Fruit fly (Drosophila melanogaster) whole organism, wandering third instar larva: ENCODE results near the gene alpha-PheRS.

Experiments
- Abd-B ChIP-seq: fragments of >200 bp; optimal IDR thresholded peaks from 2 replicates; lab custom pipeline; 2017; ENCODE audit warnings: missing biosample characterization, missing genetic modification characterization
- CG32264 ChIP-seq: fragments of 200-800 bp; sonication (Bioruptor generic); optimal IDR thresholded peaks from 2 replicates; lab custom pipeline; 2016; ENCODE audit warnings: missing biosample characterization, missing genetic modification characterization
- CG9705 ChIP-seq: fragments of 200-800 bp; sonication (Bioruptor generic); optimal IDR thresholded peaks from 2 replicates; lab custom pipeline; 2018; ENCODE audit warnings: missing biosample characterization, mild to moderate bottlenecking, missing genetic modification characterization
- CrebA ChIP-seq: fragments of 200-800 bp; sonication (Bioruptor generic); optimal IDR thresholded peaks from 2 replicates; lab custom pipeline; 2016; ENCODE audit warnings: missing biosample characterization, mild to moderate bottlenecking, missing genetic modification characterization, borderline replicate concordance
- Dfd ChIP-seq: fragments of >200 bp; optimal IDR thresholded peaks from 2 replicates; lab custom pipeline; 2017; ENCODE audit warnings: missing biosample characterization, missing genetic modification characterization
- Dif ChIP-seq: fragments of 200-275, 200-300 bp; sonication (Bioruptor generic); optimal IDR thresholded peaks from 2 replicates; lab custom pipeline; 2018; ENCODE audit warnings: missing biosample characterization, missing genetic modification characterization; ENCODE audit not compliant: partially characterized antibody
- GATAd ChIP-seq: sonication (Bioruptor generic); optimal IDR thresholded peaks from 2 replicates; lab custom pipeline; 2016; ENCODE audit warnings: missing biosample characterization, missing genetic modification characterization
- HLH106 ChIP-seq: fragments of 200-800 bp; optimal IDR thresholded peaks from 3 replicates; lab custom pipeline; 2019; ENCODE audit warnings: missing biosample characterization, mild to moderate bottlenecking, missing genetic modification characterization, moderate library complexity
- Hnf4 ChIP-seq: fragments of 200-800 bp; sonication (Bioruptor generic); optimal IDR thresholded peaks from 2 replicates; lab custom pipeline; 2016; ENCODE audit warnings: missing biosample characterization, mild to moderate bottlenecking, missing genetic modification characterization
- Hr83 ChIP-seq: fragments of 200-300 bp; sonication (Bioruptor generic); optimal IDR thresholded peaks from 2 replicates; lab custom pipeline; 2016; ENCODE audit warnings: missing biosample characterization, mild to moderate bottlenecking, missing genetic modification characterization, moderate library complexity; ENCODE audit not compliant: poor library complexity, severe bottlenecking
- Jra ChIP-seq: sonication (Bioruptor generic); optimal IDR thresholded peaks from 2 replicates; lab custom pipeline; 2016; ENCODE audit warnings: missing biosample characterization, missing genetic modification characterization
- Mio ChIP-seq: sonication (Bioruptor generic); optimal IDR thresholded peaks from 2 replicates; lab custom pipeline; 2016; ENCODE audit warnings: missing biosample characterization, missing genetic modification characterization
- Myc ChIP-seq: fragments of >200 bp; optimal IDR thresholded peaks from 2 replicates; lab custom pipeline; 2017
- OdsH ChIP-seq: fragments of 200-800 bp; sonication (Bioruptor generic); optimal IDR thresholded peaks from 2 replicates; lab custom pipeline; 2016; ENCODE audit warnings: missing biosample characterization, mild to moderate bottlenecking, missing genetic modification characterization
- Rel ChIP-seq, 2 experiments: fragments of 200-800 bp; sonication (Bioruptor generic) in 1 of 2; optimal IDR thresholded peaks; 2 replicates in 1 of 2; 3 replicates in 1 of 2; lab custom pipeline; 2016 to 2019; ENCODE audit warnings: mild to moderate bottlenecking in 2 of 2, missing biosample characterization in 2 of 2, missing genetic modification characterization in 2 of 2, moderate library complexity in 1 of 2
- Sp1 ChIP-seq: fragments of 200-800 bp; sonication (Bioruptor generic); optimal IDR thresholded peaks from 3 replicates; lab custom pipeline; 2019; ENCODE audit warnings: missing biosample characterization, mild to moderate bottlenecking, missing genetic modification characterization, moderate library complexity
- Vsx2 ChIP-seq: fragments of 200-300, 225-300 bp; sonication (Bioruptor generic); optimal IDR thresholded peaks from 2 replicates; lab custom pipeline; 2018; ENCODE audit warnings: missing biosample characterization, missing genetic modification characterization; ENCODE audit not compliant: partially characterized antibody
- dl ChIP-seq, 2 experiments: fragments of 175-275, 200-275 bp in 1 of 2; fragments of 200-275 bp in 1 of 2; sonication (Bioruptor generic); optimal IDR thresholded peaks; lab custom pipeline; 2018; ENCODE audit warnings: mild to moderate bottlenecking in 2 of 2, missing biosample characterization in 2 of 2, missing genetic modification characterization in 2 of 2, moderate library complexity in 2 of 2; ENCODE audit not compliant: partially characterized antibody in 2 of 2, insufficient read depth in 1 of 2
- dmrt93B ChIP-seq: fragments of 200-800 bp; sonication (Bioruptor generic); optimal IDR thresholded peaks from 2 replicates; lab custom pipeline; 2018; ENCODE audit warnings: missing biosample characterization, mild to moderate bottlenecking, missing genetic modification characterization
- dsf ChIP-seq: sonication (Bioruptor generic); optimal IDR thresholded peaks from 2 replicates; lab custom pipeline; 2016; ENCODE audit warnings: missing biosample characterization, missing genetic modification characterization, borderline replicate concordance
- ey ChIP-seq: fragments of 200-800 bp; sonication (Bioruptor generic); optimal IDR thresholded peaks from 2 replicates; lab custom pipeline; 2016; ENCODE audit warnings: missing biosample characterization, missing genetic modification characterization
- foxo ChIP-seq, 2 experiments: fragments of 200-800 bp; sonication (Bioruptor generic); optimal IDR thresholded peaks; 2 replicates in 1 of 2; 3 replicates in 1 of 2; lab custom pipeline; 2016 to 2017; ENCODE audit warnings: missing biosample characterization in 2 of 2, missing genetic modification characterization in 2 of 2
- fru ChIP-seq: fragments of 200-800 bp; sonication (Bioruptor generic); optimal IDR thresholded peaks from 3 replicates; lab custom pipeline; 2016; ENCODE audit warnings: missing biosample characterization, mild to moderate bottlenecking, missing genetic modification characterization
- h ChIP-seq: fragments of 200-800 bp; sonication (Bioruptor generic); optimal IDR thresholded peaks from 3 replicates; lab custom pipeline; 2016; ENCODE audit warnings: missing biosample characterization, mild to moderate bottlenecking, missing genetic modification characterization
- jim ChIP-seq: fragments of 175-275, 200-325 bp; sonication (Bioruptor generic); optimal IDR thresholded peaks from 2 replicates; lab custom pipeline; 2016; ENCODE audit warnings: missing biosample characterization, mild to moderate bottlenecking, missing genetic modification characterization
- psq ChIP-seq: fragments of 200-800 bp; sonication (Bioruptor generic); optimal IDR thresholded peaks from 3 replicates; lab custom pipeline; 2017; ENCODE audit warnings: missing biosample characterization, mild to moderate bottlenecking, missing genetic modification characterization, moderate library complexity
- rgr ChIP-seq: fragments of 200-800 bp; sonication (Bioruptor generic); optimal IDR thresholded peaks from 3 replicates; lab custom pipeline; 2016; ENCODE audit warnings: missing biosample characterization, mild to moderate bottlenecking, missing genetic modification characterization
- sv ChIP-seq: fragments of 200-800 bp; sonication (Bioruptor generic); optimal IDR thresholded peaks from 3 replicates; lab custom pipeline; 2016; ENCODE audit warnings: missing biosample characterization, missing genetic modification characterization
- tai ChIP-seq: sonication (Bioruptor generic); optimal IDR thresholded peaks from 2 replicates; lab custom pipeline; 2016; ENCODE audit warnings: missing biosample characterization, missing genetic modification characterization
- woc ChIP-seq: sonication (Bioruptor generic); optimal IDR thresholded peaks from 2 replicates; lab custom pipeline; 2016; ENCODE audit warnings: missing biosample characterization, mild to moderate bottlenecking, missing genetic modification characterization

Gene alpha-PheRS

dm6 chrX:8112715-8113114 is 32.7 kb downstream of the alpha-PheRS start:
- no peak for TF ChIP-seq Hr83 (GFP tag; lab: Kevin White, UChicago)
- no peak for TF ChIP-seq GATAd (GFP tag; lab: Kevin White, UChicago)
- peak; percentile 11 for TF ChIP-seq h
- peak; percentile 62 for TF ChIP-seq fru
- peak; percentile 53 for TF ChIP-seq ey (GFP tag; lab: Kevin White, UChicago)
- no peak for TF ChIP-seq dsf (GFP tag; lab: Kevin White, UChicago)
- TF ChIP-seq dl (GFP tag; optimal IDR thresholded peaks at IDR 0.05; lab: Kevin White, UChicago; ENCODE audit: insufficient read depth in 1 of 2, partially characterized antibody in 2 of 2), result no peak
- peak; percentile 32 for TF ChIP-seq rgr (GFP tag; lab: Kevin White, UChicago)
- no peak for TF ChIP-seq Hnf4 (GFP tag; lab: Kevin White, UChicago)
- no peak for TF ChIP-seq CG9705 (GFP tag; lab: Kevin White, UChicago)
- TF ChIP-seq HLH106 (tag; lab: Kevin White, UChicago), result no peak
- peak; percentile 27 for TF ChIP-seq Sp1 (GFP tag; lab: Kevin White, UChicago)
- TF ChIP-seq Mio (GFP tag; lab: Kevin White, UChicago), result no peak
- no peak for TF ChIP-seq sv (GFP tag; lab: Kevin White, UChicago)
- TF ChIP-seq Dfd (GFP tag; lab: Kevin White, UChicago), result peak; percentile 40
- peak in 1 of 2 experiments; percentile 58 for TF ChIP-seq foxo (GFP tag; optimal IDR thresholded peaks at IDR 0.05; lab: Kevin White, UChicago)
- TF ChIP-seq CG32264 (GFP tag; lab: Kevin White, UChicago), result no peak
- TF ChIP-seq psq (GFP tag; lab: Kevin White, UChicago), result no peak
- no peak for TF ChIP-seq Rel (GFP tag; optimal IDR thresholded peaks at IDR 0.05; lab: Kevin White, UChicago)
- no peak for TF ChIP-seq Rel (tag; optimal IDR thresholded peaks at IDR 0.05; lab: Kevin White, UChicago)
- peak; percentile 20 for TF ChIP-seq OdsH (GFP tag; lab: Kevin White, UChicago)

dm6 chrX:8110984-8111383 is 34.4 kb downstream of the alpha-PheRS start:
- no peak for TF ChIP-seq Rel (GFP tag; optimal IDR thresholded peaks at IDR 0.05; lab: Kevin White, UChicago)
- peak; percentile 62 for TF ChIP-seq Rel (tag; optimal IDR thresholded peaks at IDR 0.05; lab: Kevin White, UChicago)
- TF ChIP-seq Hr83 (GFP tag; lab: Kevin White, UChicago), result no peak

- TF ChIP-seq Jra (no peak), jim (GFP tag; lab: Kevin White, UChicago) (no peak), dl (GFP tag; optimal IDR thresholded peaks at IDR 0.05; lab: Kevin White, UChicago; ENCODE audit: insufficient read depth in 1 of 2, partially characterized antibody in 2 of 2) (no peak), CG9705 (GFP tag; lab: Kevin White, UChicago) (no peak), OdsH (GFP tag; lab: Kevin White, UChicago) (no peak), psq (GFP tag; lab: Kevin White, UChicago) (no peak), CrebA (no peak), CG32264 (GFP tag; lab: Kevin White, UChicago) (no peak), fru (no peak), Dif (GFP tag; lab: Kevin White, UChicago) (no peak), dmrt93B (GFP tag; lab: Kevin White, UChicago) (no peak), Abd-B (GFP tag; lab: Kevin White, UChicago) (no peak), tai (no peak), Dfd (GFP tag; lab: Kevin White, UChicago) (no peak), Vsx2 (GFP tag; lab: Kevin White, UChicago) (no peak), foxo (GFP tag; optimal IDR thresholded peaks at IDR 0.05; lab: Kevin White, UChicago) (no peak), Myc (no peak), woc (no peak)
These were observed 37.5 kb downstream of the alpha-PheRS start for dm6 chrX:8107936-8108335.

dm6 chrX:8106281-8107050 is 38.9 kb downstream of the alpha-PheRS start:
- no peak for TF ChIP-seq Rel (GFP tag; optimal IDR thresholded peaks at IDR 0.05; lab: Kevin White, UChicago)
- TF ChIP-seq Rel (tag; optimal IDR thresholded peaks at IDR 0.05; lab: Kevin White, UChicago), result peak; percentile 61
- peak; percentile 23 for TF ChIP-seq fru
- peak; percentile 12 for TF ChIP-seq h
- TF ChIP-seq HLH106 (tag; lab: Kevin White, UChicago), result no peak
